Worm (Caenorhabditis elegans) whole organism, L4/young adult: Measurements from ENCODE around the gene C34F11.8.

Source experiments
- W03F9.2 ChIP-seq: fragments of 150-350 bp; optimal IDR thresholded peaks from 2 replicates; lab custom pipeline; 2014; ENCODE audit warnings: missing biosample characterization, missing genetic modification characterization
- dao-5 ChIP-seq: sonication (generic microtip); optimal IDR thresholded peaks from 2 replicates; lab custom pipeline; 2016; ENCODE audit warnings: missing genotype, missing genetic modification characterization, moderate library complexity, missing compliant biosample characterization
- him-1 ChIP-seq: sonication (generic microtip); optimal IDR thresholded peaks from 2 replicates; lab custom pipeline; 2016; ENCODE audit warnings: missing genotype, missing genetic modification reagents, missing genetic modification characterization, missing compliant biosample characterization

The C34F11.8 gene

DNA sequence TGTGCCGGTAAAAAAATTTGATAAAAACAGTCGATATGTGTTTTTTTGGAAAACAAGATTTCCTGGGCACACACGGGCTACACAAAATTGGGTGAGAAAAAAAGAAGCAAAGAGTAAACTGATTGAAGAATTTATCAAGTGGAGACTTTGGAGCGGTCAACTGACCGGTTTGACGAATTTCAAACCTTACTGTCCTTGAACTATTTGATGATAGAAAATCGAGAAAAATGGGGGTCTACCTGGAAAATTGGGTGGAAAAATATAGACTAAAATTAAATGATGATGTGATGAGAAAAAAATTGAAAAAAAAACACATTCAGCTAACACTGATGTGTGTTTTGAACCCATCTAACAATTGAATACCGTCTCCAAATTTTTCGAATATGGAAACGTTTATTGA, at the start of gene C34F11.8:
Gene C34F11.8, minus strand, starts transcription at position 135 of the 400 bp plus-strand sequence.
- TF ChIP-seq dao-5 (tag; lab: Kevin White, UChicago) (no peak), W03F9.2 (tag; lab: Kevin White, UChicago) (no peak), him-1 (no peak)

DNA sequence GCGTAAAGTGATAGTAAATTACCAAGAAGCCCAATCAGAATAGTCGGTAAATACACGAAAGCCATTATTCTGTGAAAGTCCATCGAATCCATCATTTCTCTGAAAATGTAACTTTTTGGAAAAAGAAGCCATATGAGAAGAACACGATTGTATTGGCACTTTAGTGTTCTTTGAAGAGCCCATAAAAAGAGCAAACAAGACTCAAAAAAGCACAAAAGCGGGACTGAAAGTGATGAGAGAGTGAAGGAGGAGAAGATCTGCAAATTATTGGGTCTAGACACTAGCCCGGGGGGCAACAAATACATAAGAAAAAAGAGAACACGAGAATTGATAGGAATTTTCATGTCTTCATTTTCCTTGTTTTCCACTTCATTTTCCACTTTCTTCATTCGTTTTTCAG, 44.7 kb upstream of the C34F11.8 start, which contains the start of gene frpr-4:
Gene frpr-4, minus strand, starts transcription at position 101 of the 400 bp plus-strand sequence.
- TF ChIP-seq W03F9.2 (tag; lab: Kevin White, UChicago) (no peak), dao-5 (tag; lab: Kevin White, UChicago) (no peak), him-1 (no peak)

DNA sequence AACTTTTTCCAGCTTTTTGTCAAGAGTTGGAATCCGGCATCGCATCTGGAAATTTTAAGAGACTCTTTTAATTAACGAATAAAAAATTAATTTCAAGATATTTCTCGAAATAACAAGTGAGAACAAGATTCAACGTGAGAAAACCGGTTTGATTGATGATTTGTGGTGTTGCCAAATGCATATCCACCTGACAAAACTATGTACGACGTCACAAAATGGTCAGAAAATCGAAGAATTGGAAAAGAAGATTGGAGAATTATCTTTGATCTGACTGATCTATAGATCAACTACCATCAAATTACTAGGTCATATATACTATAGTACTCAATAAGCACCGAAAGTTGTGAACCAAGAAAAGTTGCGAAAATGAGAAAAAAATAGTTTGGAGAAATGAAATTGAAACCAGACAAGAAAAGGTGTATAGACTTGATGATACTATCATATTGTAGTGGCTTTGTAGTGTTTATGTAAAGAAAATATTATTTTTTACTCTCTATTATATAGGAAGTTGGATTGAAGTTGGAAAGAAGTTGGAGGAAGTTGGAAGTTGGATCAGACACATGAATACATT, 36.1 kb upstream of the C34F11.8 start, which contains the start of gene ptr-6:
Gene ptr-6, minus strand, starts transcription at position 47 of the 571 bp plus-strand sequence.
- TF ChIP-seq him-1 = no peak
- no peak for TF ChIP-seq dao-5 (tag; lab: Kevin White, UChicago)
- TF ChIP-seq W03F9.2 (tag; lab: Kevin White, UChicago) = no peak

DNA sequence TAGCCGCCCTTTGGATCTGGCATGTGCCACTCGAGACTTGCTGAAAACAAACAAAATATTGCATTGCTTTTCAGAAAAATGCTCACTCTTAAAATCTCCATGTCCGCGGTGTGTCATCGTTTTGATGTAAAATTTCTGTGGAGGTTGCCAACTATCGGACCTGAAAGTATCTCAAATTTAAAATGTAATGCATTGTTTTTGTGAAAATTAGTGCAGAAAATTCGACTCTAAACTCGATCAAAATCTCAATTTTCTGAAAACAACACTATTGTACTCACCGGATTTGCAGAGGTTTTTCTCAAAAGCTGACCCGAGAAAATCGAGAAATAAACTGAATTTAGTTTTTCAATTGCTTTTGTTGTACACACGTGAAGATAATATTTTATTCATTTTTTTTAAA, 30.8 kb upstream of the C34F11.8 start, which contains the start of gene T16D1.1:
Gene T16D1.1, minus strand, starts transcription at position 101 of the 400 bp plus-strand sequence.
- TF ChIP-seq dao-5 (tag; lab: Kevin White, UChicago) (no peak), him-1 (no peak), W03F9.2 (tag; lab: Kevin White, UChicago) (no peak)

DNA sequence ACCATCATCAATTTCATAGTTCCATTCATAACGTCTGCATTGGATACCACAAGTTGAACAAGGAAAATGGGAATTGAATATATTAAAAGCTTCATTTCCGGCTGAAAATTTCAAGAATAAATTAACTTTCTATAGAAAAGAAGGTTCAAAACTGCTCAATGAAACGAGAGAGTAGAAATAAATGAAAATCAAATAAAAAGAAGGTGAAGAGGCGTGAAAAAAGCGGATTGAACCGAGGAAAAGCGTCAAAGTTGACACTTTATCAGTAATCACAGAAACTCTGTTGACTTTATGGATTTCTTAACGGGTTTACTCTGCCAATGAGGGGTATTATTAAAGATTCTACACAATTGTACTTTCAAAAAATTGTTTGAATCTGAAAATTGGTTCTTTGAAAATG, 27.6 kb upstream of the C34F11.8 start, which contains the start of gene pho-4:
Gene pho-4, minus strand, starts transcription at position 101 of the 400 bp plus-strand sequence.
- no peak for TF ChIP-seq him-1
- TF ChIP-seq W03F9.2 (tag; lab: Kevin White, UChicago) = no peak
- TF ChIP-seq dao-5 (tag; lab: Kevin White, UChicago) = no peak

DNA sequence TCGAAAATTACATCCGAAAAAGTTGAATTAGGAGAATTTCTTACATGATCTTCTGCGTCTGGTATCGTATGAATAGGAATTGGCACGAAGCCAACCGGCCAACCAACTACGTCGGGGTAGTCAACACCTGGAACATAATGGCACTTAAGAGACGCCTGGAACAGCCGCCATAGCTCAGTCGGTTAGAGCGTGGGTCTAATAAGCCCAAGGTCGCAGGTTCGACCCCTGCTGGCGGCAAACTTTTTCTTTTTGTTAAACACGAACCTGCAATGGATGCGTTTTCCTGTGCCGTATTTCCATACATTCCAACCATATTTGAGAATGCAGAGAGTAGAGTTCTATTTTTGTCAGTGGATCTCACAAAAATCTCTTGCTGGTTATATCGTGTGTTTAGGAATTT, 26.9 kb upstream of the C34F11.8 start:
- TF ChIP-seq dao-5 (tag; lab: Kevin White, UChicago) = no peak
- TF ChIP-seq him-1 = no peak
- TF ChIP-seq W03F9.2 (tag; lab: Kevin White, UChicago) = no peak

DNA sequence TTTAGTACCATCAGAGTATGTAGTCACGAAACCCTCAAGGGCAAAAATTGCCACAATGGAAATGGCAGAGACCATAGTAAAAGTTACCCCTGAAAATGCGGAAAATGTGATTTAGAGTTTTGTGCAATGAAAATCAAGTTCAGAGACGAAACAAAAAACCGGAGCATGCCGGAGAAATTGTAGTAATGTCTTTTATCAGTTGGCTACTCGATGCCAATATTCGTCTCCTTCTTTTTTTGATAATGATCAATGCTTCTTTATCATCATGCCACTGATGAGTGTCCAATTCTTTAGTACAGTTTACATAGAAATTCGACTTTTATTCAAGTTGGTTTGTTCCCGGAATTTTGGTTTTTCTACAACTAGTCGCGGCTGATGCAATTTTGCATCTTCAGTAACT, 25.0 kb upstream of the C34F11.8 start, which contains the start of gene pho-1:
Gene pho-1, minus strand, starts transcription at position 89 of the 400 bp plus-strand sequence.
- no peak for TF ChIP-seq dao-5 (tag; lab: Kevin White, UChicago)
- no peak for TF ChIP-seq him-1
- TF ChIP-seq W03F9.2 (tag; lab: Kevin White, UChicago) = no peak

DNA sequence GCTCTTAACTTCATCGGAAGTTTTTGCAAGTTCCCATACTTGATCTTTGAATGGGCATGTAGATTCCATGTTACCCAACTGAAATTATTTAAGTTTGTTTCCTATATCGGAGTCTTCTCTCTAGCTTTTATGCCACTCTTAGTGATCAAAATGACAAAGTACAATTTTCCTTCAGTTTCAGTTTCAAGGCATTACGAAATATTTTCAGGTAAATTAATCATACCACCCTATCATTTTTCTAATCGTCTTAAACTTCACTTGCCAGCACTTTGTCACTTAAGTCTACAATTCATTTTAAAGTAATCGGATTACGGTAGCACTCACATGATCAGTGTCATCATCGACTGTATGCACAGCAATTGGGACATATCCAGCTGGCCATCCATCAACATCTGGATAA, 24.0 kb upstream of the C34F11.8 start:
- no peak for TF ChIP-seq him-1
- no peak for TF ChIP-seq dao-5 (tag; lab: Kevin White, UChicago)
- no peak for TF ChIP-seq W03F9.2 (tag; lab: Kevin White, UChicago)

DNA sequence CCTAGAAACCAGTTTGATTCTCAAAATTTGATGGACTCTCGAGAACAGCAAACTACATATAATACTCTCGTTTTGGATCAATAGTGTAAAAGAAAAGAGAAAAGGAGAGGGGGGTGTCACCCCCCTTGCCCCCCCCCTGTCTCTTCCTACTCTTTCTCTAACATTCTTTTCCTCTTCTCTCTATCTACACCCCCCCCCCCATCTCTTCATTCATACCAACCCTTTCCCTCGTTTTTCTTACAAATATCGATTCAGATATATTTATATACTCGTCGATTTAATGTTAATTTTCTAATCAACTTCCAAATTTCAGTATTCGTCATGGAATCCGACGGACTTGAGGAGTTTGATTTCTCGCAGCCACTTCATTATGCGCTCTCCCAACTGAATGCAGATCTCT, 20.3 kb upstream of the C34F11.8 start, which contains the start of gene EGAP2.1:
Gene EGAP2.1, plus strand, starts transcription at position 301 of the 400 bp plus-strand sequence.
- no peak for TF ChIP-seq him-1
- TF ChIP-seq W03F9.2 (tag; lab: Kevin White, UChicago) = no peak
- no peak for TF ChIP-seq dao-5 (tag; lab: Kevin White, UChicago)

DNA sequence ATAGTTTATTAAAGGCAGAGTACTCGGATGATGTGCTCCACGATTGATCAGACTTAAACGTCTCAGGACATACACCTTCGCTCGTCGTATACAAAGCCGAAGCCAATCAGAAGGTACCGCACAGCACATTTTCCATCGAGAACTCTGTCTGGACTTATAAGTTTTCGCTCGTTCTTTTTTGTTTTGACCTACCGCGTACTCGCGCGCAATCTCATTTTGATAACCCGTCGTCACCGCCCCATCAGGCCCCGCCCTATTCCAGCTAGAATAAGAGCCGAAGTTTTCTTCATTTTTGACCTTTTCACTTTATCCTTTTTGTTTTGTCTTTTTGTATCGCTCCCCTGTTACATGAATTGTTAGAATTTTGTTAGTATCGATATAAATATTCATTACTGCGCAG, 18.8 kb upstream of the C34F11.8 start, which contains the start of gene EGAP2.2:
Gene EGAP2.2, plus strand, starts transcription at position 301 of the 400 bp plus-strand sequence.
- TF ChIP-seq dao-5 (tag; lab: Kevin White, UChicago) (no peak), W03F9.2 (tag; lab: Kevin White, UChicago) (no peak), him-1 (no peak)

DNA sequence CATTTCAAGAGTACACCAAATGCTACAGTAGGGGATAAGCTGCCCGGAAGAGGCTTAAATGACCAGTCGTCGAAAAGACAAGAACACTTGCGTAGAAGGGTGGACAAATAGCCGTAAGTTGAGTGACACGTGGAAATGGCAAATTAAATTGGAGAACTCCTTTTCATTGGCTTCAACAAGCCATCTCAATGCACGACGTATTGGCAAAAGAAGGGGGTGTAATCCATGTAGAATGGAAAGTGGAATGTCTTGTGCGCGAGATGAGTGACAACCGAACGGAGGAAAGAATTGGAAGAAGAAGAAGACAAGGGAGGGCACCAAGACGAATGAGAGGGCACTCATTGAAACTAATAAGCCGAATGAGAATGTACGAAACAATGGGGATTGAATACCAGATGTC, 17.9 kb upstream of the C34F11.8 start:
- no peak for TF ChIP-seq W03F9.2 (tag; lab: Kevin White, UChicago)

DNA sequence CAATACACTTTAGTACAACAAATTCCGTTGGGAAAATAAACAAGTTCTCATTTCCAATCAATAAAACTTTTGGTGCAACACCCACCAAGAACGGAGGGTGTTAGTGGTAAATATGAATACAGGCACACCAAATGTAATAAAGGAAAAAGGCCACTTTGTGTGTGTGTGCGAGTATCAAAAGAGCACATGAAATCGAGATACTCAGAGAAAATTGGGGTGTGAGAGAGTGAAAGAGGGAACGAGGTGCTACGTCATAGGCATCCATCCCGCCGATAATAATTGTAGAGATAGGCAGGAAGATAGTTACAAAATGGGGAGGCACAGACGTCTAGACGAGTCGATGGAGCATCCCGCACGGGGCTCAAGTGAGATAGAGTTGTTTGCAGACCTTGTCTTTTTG, 17.0 kb upstream of the C34F11.8 start:
- TF ChIP-seq dao-5 (tag; lab: Kevin White, UChicago) (no peak), W03F9.2 (tag; lab: Kevin White, UChicago) (no peak), him-1 (no peak)

DNA sequence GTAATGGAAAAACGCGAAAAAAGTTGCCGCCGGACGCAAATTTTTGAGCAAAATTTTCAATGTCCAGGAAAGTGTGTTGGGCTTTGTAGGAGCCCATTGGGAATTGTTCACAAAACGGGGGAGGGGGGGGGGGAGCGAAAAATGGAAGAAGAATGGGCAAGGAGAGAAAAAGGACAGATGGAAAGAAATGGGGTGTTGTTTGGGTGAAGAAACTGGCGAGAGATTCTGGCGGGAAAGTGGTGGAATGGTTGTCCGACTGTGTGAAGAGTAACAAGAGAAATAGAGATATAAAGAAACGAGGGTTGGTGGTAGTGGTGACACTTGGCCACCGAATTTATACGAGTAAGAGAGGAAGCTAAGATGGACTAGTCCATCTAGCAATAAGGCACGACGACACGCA, 15.5 kb upstream of the C34F11.8 start:
- TF ChIP-seq him-1 (no peak), W03F9.2 (tag; lab: Kevin White, UChicago) (no peak), dao-5 (tag; lab: Kevin White, UChicago) (no peak)

DNA sequence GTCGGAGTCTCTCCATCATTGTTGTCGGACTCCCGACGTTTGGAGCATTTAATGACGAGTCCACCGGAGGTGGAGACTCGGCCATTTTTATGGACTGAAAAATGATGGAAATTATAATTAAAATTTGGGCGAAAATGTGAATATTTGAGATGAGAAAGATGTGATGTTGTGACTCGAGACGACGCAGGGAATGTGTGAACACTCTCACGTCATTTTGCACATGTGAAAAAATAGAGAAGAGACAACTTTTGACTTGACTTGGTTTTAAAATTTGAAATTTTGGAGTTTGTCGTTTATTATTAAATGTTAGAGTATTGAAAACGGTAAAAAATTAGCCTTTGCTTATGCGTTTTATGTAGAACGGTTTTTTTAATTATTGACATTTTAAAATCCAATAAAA, 14.5 kb upstream of the C34F11.8 start, which contains the start of gene dsh-1:
Gene dsh-1, minus strand, starts transcription at position 101 of the 400 bp plus-strand sequence.
- no peak for TF ChIP-seq him-1
- TF ChIP-seq W03F9.2 (tag; lab: Kevin White, UChicago) = no peak
- no peak for TF ChIP-seq dao-5 (tag; lab: Kevin White, UChicago)
